Fruit fly (Drosophila melanogaster) whole organism, larva: ENCODE data around the gene drongo.

Source experiments
- noc ChIP-seq: fragments of 200-800 bp; sonication (Bioruptor generic); optimal IDR thresholded peaks from 3 replicates; lab custom pipeline; 2019; ENCODE audit warnings: missing biosample characterization, mild to moderate bottlenecking, missing genetic modification characterization, moderate library complexity

drongo gene

DNA sequence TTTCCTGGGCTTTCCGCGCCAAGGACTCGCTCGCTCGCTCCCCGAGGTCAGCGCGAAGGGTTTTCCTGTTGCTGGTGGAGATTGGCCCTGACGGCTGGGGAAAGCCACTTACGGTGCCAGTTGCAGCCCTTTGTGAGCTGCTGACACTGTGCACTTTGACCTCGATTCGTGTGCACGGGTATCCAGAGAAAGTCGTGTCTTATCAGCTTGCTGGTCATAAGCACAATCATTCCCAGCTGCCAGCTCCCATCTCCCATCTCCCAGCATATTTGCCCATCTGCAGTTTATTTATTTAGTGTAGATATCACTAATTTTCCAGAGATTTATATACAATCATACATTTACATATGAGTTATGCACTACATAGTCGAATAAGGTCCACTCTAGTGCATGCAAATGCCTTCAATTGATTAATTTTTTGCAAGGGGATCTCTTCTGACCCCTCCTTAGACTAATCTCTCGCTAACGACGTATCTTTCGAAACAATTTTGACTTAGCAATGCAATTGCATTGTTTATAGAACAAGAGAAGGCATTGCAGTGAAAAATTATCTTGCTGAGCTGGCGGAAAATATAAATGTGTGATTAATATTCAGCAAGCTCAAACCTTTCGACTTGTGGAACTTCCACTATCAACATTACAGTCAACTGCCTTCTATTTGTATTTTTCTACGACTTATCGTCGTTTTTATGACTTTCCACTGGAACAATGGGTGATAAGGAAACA lies 28.7 kb downstream of the drongo start:
- TF ChIP-seq noc (tag; lab: Kevin White, UChicago) = no peak

DNA sequence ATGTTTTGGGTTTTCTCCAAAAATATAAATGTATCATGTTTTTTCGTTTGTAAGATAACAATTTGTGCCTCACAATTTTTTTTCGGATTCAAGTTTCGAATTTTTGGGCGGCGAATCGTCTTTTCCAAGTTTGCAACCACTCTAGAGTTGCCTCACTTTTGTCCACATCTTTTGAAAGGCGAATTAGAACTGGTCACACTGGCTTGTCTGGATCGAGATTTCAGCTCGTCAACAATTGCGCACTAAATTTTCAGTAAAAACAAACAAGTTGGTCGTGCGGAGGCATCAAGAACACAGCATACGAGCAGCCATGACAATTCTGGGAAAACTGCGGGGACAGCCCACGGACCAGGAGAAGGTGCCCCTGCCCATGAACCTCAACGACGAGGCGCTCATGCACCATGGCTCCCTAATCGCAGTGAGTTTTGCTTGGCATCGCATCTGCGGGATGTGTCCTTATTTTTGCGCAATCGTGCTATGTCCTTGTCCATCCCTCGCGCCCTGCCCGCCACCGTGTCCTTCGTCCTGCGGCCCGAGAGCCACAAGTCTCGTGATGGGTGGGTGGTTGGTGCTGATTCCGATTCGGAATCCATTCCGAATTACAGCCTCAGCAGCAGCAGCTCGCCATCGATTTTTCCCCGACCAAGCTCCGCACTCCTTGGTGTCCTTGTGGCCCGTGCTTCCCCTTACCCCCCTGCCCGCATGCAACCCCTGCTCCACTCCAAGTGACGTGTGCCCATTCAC lies 29.5 kb downstream of the drongo start, which contains the start of gene CG3662:
TSS of gene CG3662 (plus strand) at position 48 of the 744 bp plus-strand sequence.
- TF ChIP-seq noc (tag; lab: Kevin White, UChicago) = peak; percentile 17

DNA sequence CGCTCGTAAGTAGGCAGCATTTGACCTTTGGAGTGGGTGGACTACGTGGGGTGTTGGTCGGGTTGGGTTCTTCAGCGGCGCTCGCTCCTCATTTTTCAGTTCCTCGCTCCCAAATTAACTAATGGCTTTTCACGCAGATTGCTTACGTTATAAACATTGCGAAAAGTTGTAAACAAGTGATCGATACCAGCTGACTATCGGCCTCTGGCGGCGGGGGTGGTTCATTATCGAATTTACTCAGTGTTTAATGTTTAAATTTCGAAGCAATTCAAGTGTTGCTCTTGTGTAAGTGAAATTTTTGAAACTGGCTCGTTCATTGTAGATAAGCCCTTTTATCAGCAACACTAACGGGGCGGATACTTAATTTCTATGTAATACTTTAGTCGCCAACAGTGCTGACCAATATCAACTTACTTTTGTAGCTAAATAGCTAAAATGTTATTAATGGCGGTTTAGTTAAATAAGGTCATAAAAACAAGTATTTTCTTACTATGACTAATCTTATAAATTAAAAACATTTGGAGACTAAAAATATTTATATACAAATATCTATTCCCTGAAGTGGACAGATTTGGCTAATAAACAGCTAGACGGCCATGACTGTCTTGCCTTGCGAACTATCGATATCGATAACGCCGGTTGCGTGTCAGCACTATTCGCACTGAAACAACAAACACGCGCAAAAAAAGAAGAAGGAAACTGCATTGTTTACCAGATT lies 31.4 kb downstream of the drongo start, which contains the start of the genes PGAP2 and Clp:
TSS of gene PGAP2 (minus strand) at position 194 of the 718 bp plus-strand sequence.
TSS of gene Clp (plus strand) at position 650 of the 718 bp plus-strand sequence.
- peak; percentile 66 for TF ChIP-seq noc (tag; lab: Kevin White, UChicago)

DNA sequence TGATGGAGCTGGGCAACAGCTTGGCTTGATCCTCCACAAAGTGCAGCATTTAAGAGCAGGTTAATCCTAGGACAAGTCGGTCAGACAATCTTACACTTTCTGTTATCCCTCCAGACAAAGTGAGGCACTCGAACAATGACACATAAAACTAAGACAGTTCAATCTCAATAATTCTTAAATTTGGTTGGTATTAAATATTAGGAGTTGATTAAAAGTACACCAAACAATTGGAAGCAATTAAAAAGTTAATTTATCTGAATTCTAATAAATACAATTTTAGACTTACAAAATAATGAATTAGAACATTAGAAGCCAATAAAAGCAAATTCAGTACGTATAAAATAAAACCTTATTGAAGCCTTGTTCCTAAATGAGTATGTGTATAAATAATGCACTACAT lies 33.0 kb downstream of the drongo start, which contains the start of gene CG15880:
TSS of gene CG15880 (minus strand) at position 101 of the 400 bp plus-strand sequence.
- TF ChIP-seq noc (tag; lab: Kevin White, UChicago) = no peak

DNA sequence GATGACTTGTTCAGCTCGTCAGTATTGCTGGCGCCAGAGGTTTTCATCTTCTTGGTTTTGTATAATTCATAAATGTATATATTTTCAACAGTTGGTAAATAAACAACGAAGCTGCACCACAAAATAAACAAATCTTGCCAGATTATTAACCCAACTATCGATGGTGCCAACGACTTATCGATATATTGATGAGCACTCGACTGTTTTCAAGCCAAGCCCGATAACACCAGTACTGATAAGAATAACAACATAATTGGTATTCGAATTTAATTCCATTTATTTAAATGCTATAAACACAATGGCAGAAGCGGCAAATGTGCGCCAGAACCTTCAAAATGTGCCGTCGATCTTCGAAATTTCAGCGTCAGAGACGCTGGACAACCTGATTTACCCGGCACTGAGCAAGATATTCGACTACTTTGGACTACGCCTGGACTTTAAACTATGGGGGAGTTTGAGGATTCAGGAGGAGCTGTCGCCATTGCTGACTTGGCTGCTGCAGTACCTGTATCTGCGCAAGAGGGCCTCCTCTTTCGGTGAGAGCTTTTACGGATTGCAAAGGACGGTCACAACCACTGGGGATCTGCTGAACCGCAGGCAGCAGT lies 35.0 kb downstream of the drongo start, which contains the start of the genes Saf6 and Pex12:
TSS of gene Saf6 (minus strand) at position 166 of the 605 bp plus-strand sequence.
TSS of gene Pex12 (plus strand) at position 209 of the 605 bp plus-strand sequence.
- TF ChIP-seq noc (tag; lab: Kevin White, UChicago) = no peak

DNA sequence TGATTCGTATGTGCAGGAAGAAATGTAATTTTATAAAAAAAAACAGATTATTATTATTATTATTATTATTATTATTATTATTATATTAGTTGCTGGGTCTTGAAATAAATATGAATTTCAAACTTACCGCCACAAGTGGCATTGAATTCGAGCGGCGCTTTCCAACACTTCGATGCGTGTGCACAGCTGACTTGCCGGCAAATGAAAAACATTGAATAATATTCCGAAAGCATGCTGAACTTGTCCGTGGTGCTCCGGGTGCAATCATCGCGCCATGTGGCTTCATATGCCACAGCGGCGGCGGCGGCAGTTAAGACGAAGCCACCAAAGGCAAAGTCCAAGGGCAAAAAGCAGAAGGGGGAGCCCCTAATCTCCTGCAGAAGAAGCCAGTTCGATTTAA lies 39.5 kb downstream of the drongo start, which contains the start of gene Dbp21E2:
TSS of gene Dbp21E2 (plus strand) at position 180 of the 400 bp plus-strand sequence.
- TF ChIP-seq noc (tag; lab: Kevin White, UChicago) = no peak

DNA sequence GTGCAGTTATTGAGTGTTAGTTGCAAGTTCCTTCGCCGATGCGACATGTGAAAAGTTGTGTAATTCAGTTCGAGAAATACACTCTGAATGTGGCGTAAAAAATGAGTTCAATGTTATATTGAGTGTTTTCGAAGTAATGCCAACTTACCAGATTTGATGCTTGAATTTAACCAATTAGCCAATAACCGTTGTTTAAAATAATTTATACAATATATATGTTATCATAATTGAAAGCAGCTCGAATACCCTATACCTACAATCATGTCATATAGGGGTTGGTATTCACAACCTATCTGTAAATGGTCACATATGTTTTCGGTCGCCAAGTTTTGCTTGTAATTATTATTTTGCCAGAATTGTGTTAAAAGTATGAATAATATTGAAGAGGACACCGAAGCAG lies 40.6 kb downstream of the drongo start, which contains the start of gene Nnf1b:
TSS of gene Nnf1b (plus strand) at position 301 of the 400 bp plus-strand sequence.
- TF ChIP-seq noc (tag; lab: Kevin White, UChicago) = no peak

DNA sequence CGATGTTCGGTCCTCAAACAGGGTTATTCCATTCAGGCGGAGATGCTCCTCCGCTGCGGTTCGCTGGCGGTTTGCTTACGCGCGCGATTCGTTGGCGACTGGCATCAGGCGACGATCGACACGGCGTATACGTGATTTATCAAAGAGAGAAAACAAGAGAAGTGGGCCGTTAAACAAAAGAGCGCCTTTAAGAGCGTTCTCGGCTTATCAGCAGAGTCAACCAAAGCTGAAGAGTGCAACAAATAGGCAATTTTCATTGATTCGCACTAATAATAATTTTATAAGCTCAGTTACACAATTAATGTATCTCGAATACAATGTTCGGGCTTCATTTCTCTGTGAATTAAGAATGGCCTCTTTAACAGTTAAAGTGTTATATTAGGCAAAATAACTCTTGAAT lies 60.2 kb downstream of the drongo start, which contains the start of gene Pkg21D:
TSS of gene Pkg21D (minus strand) at position 101 of the 400 bp plus-strand sequence.
- TF ChIP-seq noc (tag; lab: Kevin White, UChicago) = no peak

DNA sequence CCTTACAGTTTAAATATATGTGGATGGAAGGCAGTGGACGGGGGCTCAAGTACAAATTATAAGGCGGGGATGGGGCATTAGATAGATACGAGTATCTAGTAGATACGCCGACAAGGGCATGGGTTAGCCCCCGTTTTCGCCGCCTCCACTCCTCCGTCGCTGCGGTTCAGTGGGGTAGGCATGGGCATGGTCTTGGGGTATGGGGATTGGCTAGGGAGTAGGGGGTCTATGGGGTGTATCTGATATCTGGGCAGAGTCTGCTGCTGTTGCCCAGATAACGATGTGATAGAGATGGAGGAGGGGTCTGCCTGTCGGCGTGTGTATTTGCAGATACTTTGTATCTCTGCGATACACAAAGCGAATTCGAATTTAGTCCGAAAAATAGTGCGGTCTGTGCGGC lies 60.9 kb downstream of the drongo start:
- TF ChIP-seq noc (tag; lab: Kevin White, UChicago) = no peak

DNA sequence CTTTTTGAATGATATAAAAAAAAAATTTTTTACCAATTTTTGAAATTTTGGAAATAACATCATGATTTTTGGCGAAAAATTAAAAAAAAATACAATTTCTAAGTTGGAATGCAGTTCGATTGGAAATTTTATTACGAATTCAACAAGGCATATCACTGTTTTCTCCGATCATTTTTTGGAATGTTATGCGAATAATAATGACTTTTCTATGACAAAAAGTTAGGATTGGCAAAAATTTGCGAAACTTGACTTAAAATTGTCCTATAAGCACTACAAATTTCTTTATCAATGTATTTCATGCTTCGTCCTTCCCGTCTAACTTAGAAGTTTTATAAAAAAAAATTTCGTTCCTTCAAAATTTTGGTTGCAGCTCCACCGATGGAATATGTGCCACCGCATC lies 66.8 kb downstream of the drongo start, which contains the start of gene CG3544:
TSS of gene CG3544 (plus strand) at position 301 of the 400 bp plus-strand sequence.
- no peak for TF ChIP-seq noc (tag; lab: Kevin White, UChicago)
